Worm (Caenorhabditis elegans) whole organism, young adult: Measurements from ENCODE around the gene rei-1.

Experiments
- B0019.2 ChIP-seq: fragments of 200-800 bp; sonication (Bioruptor generic); conservative IDR thresholded peaks from 2 replicates; pipeline ENCODE4 v1.3.6; 2022; ENCODE audit warnings: missing genetic modification reagents, missing genetic modification characterization, missing compliant biosample characterization
- D2030.7 ChIP-seq: fragments of 200-800 bp; sonication (Bioruptor generic); IDR thresholded peaks from 2 replicates; pipeline ENCODE4 v1.3.6; 2022; ENCODE audit warnings: missing genetic modification reagents, missing genetic modification characterization, missing compliant biosample characterization
- F10E7.11 ChIP-seq: sonication (generic microtip); optimal IDR thresholded peaks from 2 replicates; lab custom pipeline; 2017; ENCODE audit warnings: mild to moderate bottlenecking, missing genetic modification characterization, moderate library complexity, missing compliant biosample characterization
- F33H1.4 ChIP-seq: fragments of 200-800 bp; sonication (Bioruptor generic); IDR thresholded peaks from 2 replicates; pipeline ENCODE4 v1.3.6; 2022; ENCODE audit warnings: missing genetic modification reagents, missing genetic modification characterization, missing compliant biosample characterization
- F39B2.1 ChIP-seq: fragments of 200-800 bp; sonication (Bioruptor generic); IDR thresholded peaks from 2 replicates; pipeline ENCODE4 v1.3.6; 2022; ENCODE audit warnings: missing genetic modification reagents, missing genetic modification characterization, missing compliant biosample characterization
- F49E8.2 ChIP-seq: sonication (generic microtip); optimal IDR thresholded peaks from 3 replicates; lab custom pipeline; 2017; ENCODE audit warnings: missing genetic modification characterization, mild to moderate bottlenecking, missing compliant biosample characterization, antibody characterized with exemption, moderate library complexity; ENCODE audit not compliant: insufficient read depth
- F57A8.1 ChIP-seq: fragments of 200-800 bp; sonication (Bioruptor generic); optimal IDR thresholded peaks from 2 replicates; lab custom pipeline; 2018; ENCODE audit warnings: mild to moderate bottlenecking, missing genetic modification characterization, moderate library complexity, missing compliant biosample characterization
- T07F8.4 ChIP-seq: sonication (generic microtip); optimal IDR thresholded peaks from 2 replicates; lab custom pipeline; 2016; ENCODE audit warnings: mild to moderate bottlenecking, missing genetic modification characterization, moderate library complexity, missing compliant biosample characterization
- Y53F4B.3 ChIP-seq: fragments of 200-800 bp; sonication (Bioruptor generic); IDR thresholded peaks from 2 replicates; pipeline ENCODE4 v1.3.6; 2022; ENCODE audit warnings: missing genetic modification reagents, missing genetic modification characterization, missing compliant biosample characterization
- Y95B8A.8 ChIP-seq: fragments of 200-800 bp; sonication (Bioruptor generic); IDR thresholded peaks from 2 replicates; pipeline ENCODE4 v1.3.6; 2022; ENCODE audit warnings: missing genetic modification reagents, missing genetic modification characterization, missing compliant biosample characterization
- attf-6 ChIP-seq: fragments of 200-800 bp; sonication (Bioruptor generic); IDR thresholded peaks from 2 replicates; pipeline ENCODE4 v1.3.6; 2022; ENCODE audit warnings: missing genetic modification reagents, missing genetic modification characterization, missing compliant biosample characterization
- bed-1 ChIP-seq: fragments of 200-800 bp; sonication (Bioruptor generic); IDR thresholded peaks from 2 replicates; pipeline ENCODE4 v1.3.6; 2022; ENCODE audit warnings: missing genetic modification reagents, missing genetic modification characterization, missing compliant biosample characterization
- ceh-79 ChIP-seq: sonication (generic microtip); optimal IDR thresholded peaks from 2 replicates; lab custom pipeline; 2017; ENCODE audit warnings: mild to moderate bottlenecking, missing genetic modification characterization, missing compliant biosample characterization
- chd-7 ChIP-seq: sonication (generic microtip); optimal IDR thresholded peaks from 2 replicates; lab custom pipeline; 2016; ENCODE audit warnings: mild to moderate bottlenecking, missing genetic modification characterization, moderate library complexity, missing compliant biosample characterization
- die-1 ChIP-seq: sonication (generic microtip); optimal IDR thresholded peaks from 2 replicates; lab custom pipeline; 2016; ENCODE audit warnings: missing genotype, mild to moderate bottlenecking, missing genetic modification characterization, missing compliant biosample characterization
- efl-1 ChIP-seq: fragments of 150-350 bp; optimal IDR thresholded peaks from 2 replicates; lab custom pipeline; 2014; ENCODE audit warnings: missing biosample characterization, missing genetic modification reagents, missing genetic modification characterization
- egl-44 ChIP-seq: fragments of 200-800 bp; sonication (Bioruptor generic); IDR thresholded peaks from 2 replicates; pipeline ENCODE4 v1.3.6; 2022; ENCODE audit warnings: missing genetic modification reagents, missing genetic modification characterization, missing compliant biosample characterization
- hlh-26 ChIP-seq: fragments of 200-800 bp; sonication (Bioruptor generic); conservative IDR thresholded peaks from 2 replicates; pipeline ENCODE4 v1.3.6; 2022; ENCODE audit warnings: missing genetic modification reagents, missing genetic modification characterization, missing compliant biosample characterization
- lin-40 ChIP-seq: sonication (generic microtip); optimal IDR thresholded peaks from 2 replicates; lab custom pipeline; 2016; ENCODE audit warnings: missing genetic modification characterization, mild to moderate bottlenecking, missing compliant biosample characterization, missing genotype, missing genetic modification reagents
- lin-54 ChIP-seq: fragments of 200-800 bp; sonication (Bioruptor generic); optimal IDR thresholded peaks from 2 replicates; lab custom pipeline; 2018; ENCODE audit warnings: mild to moderate bottlenecking, missing genetic modification characterization, missing compliant biosample characterization
- madf-3 ChIP-seq: fragments of 200-800 bp; sonication (Bioruptor generic); IDR thresholded peaks from 2 replicates; pipeline ENCODE4 v1.3.6; 2022; ENCODE audit warnings: missing genetic modification reagents, missing genetic modification characterization, missing compliant biosample characterization
- madf-6 ChIP-seq: fragments of 200-800 bp; sonication (Bioruptor generic); IDR thresholded peaks from 2 replicates; pipeline ENCODE4 v1.3.6; 2022; ENCODE audit warnings: missing genetic modification reagents, missing genetic modification characterization, missing compliant biosample characterization
- mcd-1 ChIP-seq: fragments of 200-800 bp; sonication (Bioruptor generic); IDR thresholded peaks from 2 replicates; pipeline ENCODE4 v1.3.6; 2022; ENCODE audit warnings: missing genetic modification reagents, missing genetic modification characterization, missing compliant biosample characterization
- nfya-1 ChIP-seq: sonication (generic microtip); optimal IDR thresholded peaks from 2 replicates; lab custom pipeline; 2017; ENCODE audit warnings: antibody characterized with exemption, missing compliant biosample characterization, missing genetic modification characterization, borderline replicate concordance; ENCODE audit not compliant: insufficient read depth
- nhr-179 ChIP-seq: sonication (generic microtip); optimal IDR thresholded peaks from 2 replicates; lab custom pipeline; 2016; ENCODE audit warnings: mild to moderate bottlenecking, missing genetic modification characterization, missing compliant biosample characterization
- nhr-80 ChIP-seq: sonication (generic microtip); optimal IDR thresholded peaks from 2 replicates; lab custom pipeline; 2016; ENCODE audit warnings: missing genetic modification characterization, missing compliant biosample characterization
- rcor-1 ChIP-seq: fragments of 200-800 bp; sonication (Bioruptor generic); IDR thresholded peaks from 2 replicates; pipeline ENCODE4 v1.3.6; 2022; ENCODE audit warnings: missing genetic modification reagents, missing genetic modification characterization, missing compliant biosample characterization
- snpc-1.1 ChIP-seq: sonication (generic microtip); optimal IDR thresholded peaks from 2 replicates; lab custom pipeline; 2017; ENCODE audit warnings: missing genetic modification characterization, mild to moderate bottlenecking, missing compliant biosample characterization, antibody characterized with exemption, moderate library complexity, missing genotype, missing genetic modification reagents; ENCODE audit not compliant: insufficient read depth
- tbp1 ChIP-seq: fragments of 200-800 bp; sonication (Bioruptor generic); optimal IDR thresholded peaks from 2 replicates; lab custom pipeline; 2018; ENCODE audit warnings: mild to moderate bottlenecking, missing genetic modification characterization, missing compliant biosample characterization
- tbx-9 ChIP-seq: sonication (generic microtip); optimal IDR thresholded peaks from 2 replicates; lab custom pipeline; 2016; ENCODE audit warnings: borderline replicate concordance, missing genetic modification characterization, inconsistent platforms, missing compliant biosample characterization
- xnd-1 ChIP-seq: sonication (generic microtip); optimal IDR thresholded peaks from 2 replicates; lab custom pipeline; 2016; ENCODE audit warnings: missing genotype, missing genetic modification reagents, missing genetic modification characterization, missing compliant biosample characterization
- ztf-22 ChIP-seq: fragments of 200-800 bp; sonication (Bioruptor generic); optimal IDR thresholded peaks from 2 replicates; lab custom pipeline; 2018; ENCODE audit warnings: mild to moderate bottlenecking, missing genetic modification characterization, moderate library complexity, missing compliant biosample characterization
- ztf-6 ChIP-seq: fragments of 200-800 bp; sonication (Bioruptor generic); IDR thresholded peaks from 2 replicates; pipeline ENCODE4 v1.3.6; 2022; ENCODE audit warnings: missing genetic modification reagents, missing genetic modification characterization, missing compliant biosample characterization

rei-1 gene

ce11 chrIII:4092962-4093361, 5.0 kb downstream of the rei-1 start (continued):
- TF ChIP-seq madf-3 (GFP tag; lab: Robert Waterston, UW) (peak; percentile 61; the same call in 1 of the 2 replicates), rcor-1 (no peak), ztf-6 (no peak), die-1 (tag; lab: Kevin White, UChicago) (no peak), madf-6 (GFP tag; lab: Robert Waterston, UW) (peak; percentile 58; the same call in 1 of the 2 replicates), tbp1 (GFP tag; lab: Kevin White, UChicago) (no peak), ceh-79 (no peak), T07F8.4 (tag; lab: Kevin White, UChicago) (no peak), Y95B8A.8 (GFP tag; lab: Robert Waterston, UW) (no peak), snpc-1.1 (tag; lab: Kevin White, UChicago) (no peak), xnd-1 (no peak), egl-44 (GFP tag; lab: Robert Waterston, UW) (no peak), F57A8.1 (no peak), nhr-179 (tag; lab: Kevin White, UChicago) (no peak), lin-54 (GFP tag; lab: Kevin White, UChicago) (peak; percentile 40), Y53F4B.3 (GFP tag; lab: Robert Waterston, UW) (no peak), tbx-9 (tag; lab: Kevin White, UChicago) (no peak), mcd-1 (GFP tag; lab: Robert Waterston, UW) (no peak), F10E7.11 (tag; lab: Kevin White, UChicago) (no peak), bed-1 (GFP tag; lab: Robert Waterston, UW) (no peak)
- TF ChIP-seq, all 124 proteins: peak for 8

DNA sequence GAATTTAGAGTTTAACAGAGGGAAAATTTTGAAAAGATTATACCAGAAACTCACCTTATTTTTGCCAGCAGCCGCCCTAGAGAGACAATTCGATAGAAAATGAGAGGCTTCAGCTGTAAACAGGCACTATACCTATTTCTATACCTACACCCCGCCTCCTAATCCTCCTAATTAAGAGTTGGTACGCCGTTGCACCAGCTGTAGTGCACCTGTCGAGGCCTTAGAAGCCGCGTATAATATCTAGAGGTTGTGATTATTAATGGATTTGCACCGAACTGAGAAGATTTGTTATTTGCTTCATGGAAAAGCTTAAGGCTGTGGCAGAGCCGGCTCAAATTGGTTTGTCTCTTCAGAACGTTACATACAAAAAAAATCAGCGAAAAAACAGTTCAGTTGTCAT, 6.0 kb downstream of the rei-1 start, which contains the start of gene C03C10.5:
C03C10.5 (minus strand) TSS at position 101 of the 400 bp plus-strand sequence.
- TF ChIP-seq T07F8.4 (tag; lab: Kevin White, UChicago) (no peak), attf-6 (GFP tag; lab: Robert Waterston, UW) (no peak), nfya-1 (tag; lab: Kevin White, UChicago) (no peak), lin-54 (GFP tag; lab: Kevin White, UChicago) (no peak), hlh-26 (no peak), snpc-1.1 (tag; lab: Kevin White, UChicago) (no peak), lin-40 (no peak), F33H1.4 (GFP tag; lab: Robert Waterston, UW) (no peak), B0019.2 (GFP tag; lab: Robert Waterston, UW) (no peak), efl-1 (no peak), chd-7 (tag; lab: Kevin White, UChicago) (no peak), F10E7.11 (tag; lab: Kevin White, UChicago) (no peak), F49E8.2 (tag; lab: Kevin White, UChicago) (no peak), F39B2.1 (no peak), D2030.7 (GFP tag; lab: Robert Waterston, UW) (no peak), Y53F4B.3 (GFP tag; lab: Robert Waterston, UW) (no peak), ztf-22 (GFP tag; lab: Kevin White, UChicago) (no peak)

DNA sequence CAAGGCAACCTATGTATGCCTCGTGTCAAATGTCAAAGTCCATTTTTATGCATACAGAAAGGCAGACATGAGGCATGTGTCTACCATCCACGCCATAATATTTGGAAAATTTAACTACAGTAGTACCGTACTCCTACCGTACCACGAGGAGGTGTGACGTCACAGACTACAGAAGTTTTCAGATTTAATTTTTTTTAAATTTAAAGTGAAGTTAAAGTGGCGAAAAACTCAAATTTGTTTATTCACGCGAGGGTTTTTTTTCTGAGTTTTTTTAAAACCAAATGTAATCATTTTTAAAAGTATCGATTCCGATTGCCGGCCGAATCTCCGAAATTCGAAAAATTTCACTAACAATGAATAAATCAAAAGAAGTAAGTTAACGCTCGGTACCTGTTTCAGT, 7.2 kb downstream of the rei-1 start, which contains the start of gene C03C10.2:
C03C10.2 (plus strand) TSS at position 301 of the 400 bp plus-strand sequence.
- TF ChIP-seq T07F8.4 (tag; lab: Kevin White, UChicago): no peak
- TF ChIP-seq nhr-80: no peak
- TF ChIP-seq, all 124 proteins: peak for 0
